Fruit fly (Drosophila melanogaster): ENCODE results near the gene CG1146.
A peak's percentile ranks its signal among the peaks of the same experiment; 100 is the strongest.

Gene CG1146

DNA sequence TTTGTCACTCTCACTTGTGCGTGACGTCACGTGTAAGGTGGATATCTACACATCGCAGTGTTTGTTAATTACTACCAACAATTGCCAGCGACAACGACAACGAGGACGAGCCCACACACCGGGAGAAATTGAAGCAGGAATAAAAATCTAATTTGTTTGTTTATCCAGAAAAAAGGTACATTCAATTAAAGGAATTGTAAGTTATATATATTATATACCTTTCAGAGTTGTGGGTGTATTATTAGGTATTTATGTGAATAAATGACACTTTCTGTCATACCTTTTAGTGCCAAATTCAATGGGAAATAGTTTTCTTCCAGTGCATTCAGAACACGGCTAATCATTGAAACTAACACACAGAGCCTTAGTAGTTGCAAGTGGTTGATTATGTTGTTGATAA is 26.6 kb downstream of the CG1146 start:
- TF ChIP-seq CG12769 (tag; optimal IDR thresholded peaks at IDR 0.05): no peak
- TF ChIP-seq salm (tag; optimal IDR thresholded peaks at IDR 0.05): no peak
- peak; percentile 74 for TF ChIP-seq sens (GFP tag)
- no peak for TF ChIP-seq sna (GFP tag; IDR thresholded peaks at IDR 0.05; ENCODE audit: partially characterized antibody)
- TF ChIP-seq ham (GFP tag; IDR thresholded peaks at IDR 0.05): no peak
- TF ChIP-seq Pdp1 (GFP tag; optimal IDR thresholded peaks at IDR 0.05): no peak
- no peak for TF ChIP-seq CG2120 (GFP tag; optimal IDR thresholded peaks at IDR 0.05)
- no peak for TF ChIP-seq CG4820 (GFP tag; optimal IDR thresholded peaks at IDR 0.05)
- TF ChIP-seq chinmo (GFP tag; IDR thresholded peaks at IDR 0.05; ENCODE audit: partially characterized antibody): 0 out of 4 replicates have a peak, but pooled peaks have one; percentile 11

DNA sequence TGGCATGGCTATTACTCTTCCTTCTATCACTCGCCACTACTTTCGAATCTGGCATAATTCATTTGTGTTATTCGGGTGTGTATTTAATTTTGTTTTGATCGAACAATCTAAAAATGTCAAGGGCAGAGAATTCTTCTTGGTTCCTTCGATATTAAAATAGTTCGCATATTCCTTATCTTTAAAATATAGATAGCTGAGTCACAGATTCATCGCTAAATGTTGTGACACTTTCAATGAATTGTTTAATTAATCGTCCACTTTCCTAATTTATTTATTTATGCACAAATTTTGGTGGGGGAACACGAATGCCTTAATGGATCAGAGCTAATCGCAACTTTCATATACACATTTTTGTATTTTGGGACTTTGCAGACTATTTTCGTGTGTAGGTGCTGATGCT is 38.3 kb downstream of the CG1146 start, which contains the start of gene CG32295:
CG32295 (minus strand) TSS at position 101 of the 400 bp plus-strand sequence.
- TF ChIP-seq TFAM (GFP tag; optimal IDR thresholded peaks at IDR 0.05): no peak

DNA sequence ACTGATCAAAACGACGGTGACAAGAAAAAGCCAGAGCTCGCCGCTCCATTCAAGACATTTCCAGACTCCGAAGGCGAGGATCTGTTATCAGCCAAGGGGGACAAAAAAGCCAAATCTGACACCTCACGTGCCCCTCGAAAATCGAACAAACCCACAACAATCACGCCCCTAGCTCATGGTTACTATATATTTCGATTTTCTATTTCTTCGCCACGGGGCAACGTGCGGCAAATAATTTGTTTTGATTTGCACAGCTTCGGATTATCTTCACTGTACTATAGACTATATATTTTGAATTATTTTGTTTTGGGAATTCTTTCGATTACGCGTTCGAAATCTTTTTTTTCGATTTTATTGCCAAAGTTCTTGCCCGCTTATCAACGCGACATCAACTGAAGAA is 41.5 kb downstream of the CG1146 start:
- TF ChIP-seq CG33213 (GFP tag; optimal IDR thresholded peaks at IDR 0.05) (no peak), cwo (GFP tag; optimal IDR thresholded peaks at IDR 0.05) (peak; percentile 77), CG34376 (GFP tag; optimal IDR thresholded peaks at IDR 0.05) (peak; percentile 88), sug (tag; optimal IDR thresholded peaks at IDR 0.05) (peak; percentile 39), CG7987 (GFP tag; optimal IDR thresholded peaks at IDR 0.05) (peak; percentile 78)

DNA sequence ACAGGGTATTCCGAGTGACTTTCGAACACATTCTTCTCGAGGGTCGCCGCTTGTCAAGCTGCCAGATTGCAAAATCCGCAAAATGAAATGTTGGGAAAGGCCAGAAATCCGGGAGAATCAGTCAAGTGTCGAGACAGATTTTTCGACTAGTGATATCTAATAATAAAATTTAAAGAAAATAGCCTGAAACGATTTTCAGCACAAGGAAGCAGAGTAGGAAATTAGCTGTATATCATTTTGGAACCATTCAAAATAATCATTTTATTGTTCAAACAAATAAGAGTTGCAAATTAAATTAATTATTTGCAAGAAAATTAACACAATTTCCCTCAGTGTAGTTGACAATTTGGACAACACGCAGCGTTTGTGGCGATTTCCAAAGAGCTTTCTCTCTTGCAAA is 42.0 kb downstream of the CG1146 start:
- TF ChIP-seq Deaf1 (tag; optimal IDR thresholded peaks at IDR 0.05) (no peak), ase (GFP tag; IDR thresholded peaks at IDR 0.05) (0 out of 3 replicates have a peak, but pooled peaks have one; percentile 18), CG6254 (GFP tag; optimal IDR thresholded peaks at IDR 0.05) (peak; percentile 37), CG31365 (tag; optimal IDR thresholded peaks at IDR 0.05) (no peak), Spps (tag; optimal IDR thresholded peaks at IDR 0.05) (no peak), rib (GFP tag; IDR thresholded peaks at IDR 0.05) (0 out of 2 replicates have a peak, but pooled peaks have one; percentile 45), lab (GFP tag; optimal IDR thresholded peaks at IDR 0.05) (no peak), CG9727 (GFP tag; optimal IDR thresholded peaks at IDR 0.05) (peak; percentile 31), dm (GFP tag; optimal IDR thresholded peaks at IDR 0.05) (no peak), Meics (GFP tag; optimal IDR thresholded peaks at IDR 0.05) (peak; percentile 26), Six4 (GFP tag; optimal IDR thresholded peaks at IDR 0.05) (no peak), HHEX (GFP tag; optimal IDR thresholded peaks at IDR 0.05) (peak; percentile 17), lola (GFP tag; optimal IDR thresholded peaks at IDR 0.05) (no peak), CG8765 (GFP tag; IDR thresholded peaks at IDR 0.05) (no peak), Scr (GFP tag; IDR thresholded peaks at IDR 0.05; ENCODE audit: partially characterized antibody) (no peak), pan (optimal IDR thresholded peaks at IDR 0.05) (no peak), pan (GFP tag; optimal IDR thresholded peaks at IDR 0.05 in 1 of 2, IDR thresholded peaks at IDR 0.05 in 1 of 2) (peak in 1 of 2 experiments; percentile 30), CG3281 (GFP tag; optimal IDR thresholded peaks at IDR 0.05) (peak; percentile 48), Doc3 (GFP tag; IDR thresholded peaks at IDR 0.05; ENCODE audit: partially characterized antibody) (no peak), dpn (GFP tag; optimal IDR thresholded peaks at IDR 0.05) (no peak), Fer2 (tag; optimal IDR thresholded peaks at IDR 0.05) (no peak), sd (tag; optimal IDR thresholded peaks at IDR 0.05) (peak; percentile 43), HLHmδ (GFP tag; optimal IDR thresholded peaks at IDR 0.05) (no peak), GATAe (GFP tag; conservative IDR thresholded peaks at IDR 0.05) (no peak), Med (GFP tag) (peak; percentile 75), dysf (GFP tag; IDR thresholded peaks at IDR 0.05) (peak; percentile 28; the same call in 1 of the 3 replicates), CG2678 (tag; optimal IDR thresholded peaks at IDR 0.05) (peak; percentile 24), gem (tag; optimal IDR thresholded peaks at IDR 0.05) (peak; percentile 16), CG6813 (GFP tag; optimal IDR thresholded peaks at IDR 0.05) (no peak), CG4328 (GFP tag; optimal IDR thresholded peaks at IDR 0.05) (peak; percentile 15)
